Worm (Caenorhabditis elegans): ENCODE data around the gene nhr-37.
"Not testable (repeated sequence)": the region's sequence is repeated elsewhere in the genome, so short reads cannot be mapped to it uniquely, and the experiment has no call there.

The nhr-37 gene

ce11 chrV:6621894-6622293 lies at the start of gene nhr-37:
Gene nhr-37 (plus strand): TSS chrV:6622194.
- no peak for TF ChIP-seq F13C5.2 (tag; optimal IDR thresholded peaks at IDR 0.05)
- no peak for TF ChIP-seq hmg-4 (GFP tag; optimal IDR thresholded peaks at IDR 0.05)
- no peak for TF ChIP-seq ama-1 (optimal IDR thresholded peaks at IDR 0.05)
- no peak for TF ChIP-seq hnd-1 (tag; optimal IDR thresholded peaks at IDR 0.05)
- no peak for TF ChIP-seq tbx-37 (GFP tag; conservative IDR thresholded peaks at IDR 0.05)
- no peak for TF ChIP-seq B0310.2 (tag; optimal IDR thresholded peaks at IDR 0.05)
- no peak for TF ChIP-seq ceh-36 (tag; optimal IDR thresholded peaks at IDR 0.05)
- TF ChIP-seq tbx-11 (GFP tag; IDR thresholded peaks at IDR 0.05), result no peak
- TF ChIP-seq sea-1 (GFP tag; conservative IDR thresholded peaks at IDR 0.05), result no peak
- TF ChIP-seq ceh-13 (GFP tag; optimal IDR thresholded peaks at IDR 0.05), result no peak
- TF ChIP-seq flt-1 (GFP tag; IDR thresholded peaks at IDR 0.05), result no peak
- TF ChIP-seq scrt-1 (GFP tag; IDR thresholded peaks at IDR 0.05), result no peak
- TF ChIP-seq hmbx-1 (tag; optimal IDR thresholded peaks at IDR 0.05), result no peak
- TF ChIP-seq aly-1 (tag; optimal IDR thresholded peaks at IDR 0.05), result no peak
- TF ChIP-seq ets-7 (tag; optimal IDR thresholded peaks at IDR 0.05), result no peak

DNA sequence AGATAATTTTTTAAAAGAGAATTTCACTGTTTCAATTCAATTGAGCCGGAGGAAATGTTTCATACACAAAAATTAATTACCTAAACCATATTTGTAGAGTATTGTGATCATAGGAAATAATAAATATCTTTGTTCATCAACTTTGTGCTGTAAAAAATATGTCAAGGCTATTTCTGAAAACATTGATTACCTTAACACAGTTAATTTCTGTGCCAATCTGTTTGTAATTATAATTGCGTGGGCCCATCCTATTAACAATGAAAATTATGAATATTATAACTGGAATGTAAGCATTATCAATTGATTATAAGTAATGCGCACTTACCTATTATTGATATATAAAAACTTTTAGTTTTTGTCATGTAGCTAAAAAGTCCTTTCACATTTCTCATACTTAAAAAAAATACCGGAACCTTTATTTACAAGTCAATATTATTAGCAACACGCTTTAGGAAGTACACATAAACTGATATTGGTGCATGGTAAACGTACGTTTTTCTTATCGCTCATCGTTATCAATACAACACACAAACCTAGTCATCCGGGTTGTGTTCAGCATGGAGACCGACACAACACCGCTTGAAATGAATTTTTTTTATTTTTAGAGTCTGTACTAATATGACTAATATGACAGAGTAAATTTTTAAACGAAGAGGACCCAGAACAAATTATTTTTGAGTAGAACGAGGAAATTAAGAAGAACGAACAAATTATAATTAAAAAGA lies 46.4 kb upstream of the nhr-37 start, which contains the start of gene fut-2:
Gene fut-2, minus strand, starts transcription at position 485 of the 725 bp plus-strand sequence.
- TF ChIP-seq scrt-1 (GFP tag; IDR thresholded peaks at IDR 0.05) (no peak), pes-1 (GFP tag; IDR thresholded peaks at IDR 0.05) (no peak), tra-4 (tag; optimal IDR thresholded peaks at IDR 0.05) (no peak), ceh-36 (tag; optimal IDR thresholded peaks at IDR 0.05) (no peak), hnd-1 (tag; optimal IDR thresholded peaks at IDR 0.05) (no peak), ceh-13 (GFP tag; optimal IDR thresholded peaks at IDR 0.05) (no peak), tbx-11 (GFP tag; IDR thresholded peaks at IDR 0.05) (no peak), B0310.2 (tag; optimal IDR thresholded peaks at IDR 0.05) (no peak), hmbx-1 (tag; optimal IDR thresholded peaks at IDR 0.05) (no peak), hmg-4 (GFP tag; optimal IDR thresholded peaks at IDR 0.05) (no peak), F13C5.2 (tag; optimal IDR thresholded peaks at IDR 0.05) (no peak), ets-7 (tag; optimal IDR thresholded peaks at IDR 0.05) (no peak), ama-1 (optimal IDR thresholded peaks at IDR 0.05) (no peak), tbx-37 (GFP tag; conservative IDR thresholded peaks at IDR 0.05) (no peak), aly-1 (tag; optimal IDR thresholded peaks at IDR 0.05) (no peak), flt-1 (GFP tag; IDR thresholded peaks at IDR 0.05) (no peak)

DNA sequence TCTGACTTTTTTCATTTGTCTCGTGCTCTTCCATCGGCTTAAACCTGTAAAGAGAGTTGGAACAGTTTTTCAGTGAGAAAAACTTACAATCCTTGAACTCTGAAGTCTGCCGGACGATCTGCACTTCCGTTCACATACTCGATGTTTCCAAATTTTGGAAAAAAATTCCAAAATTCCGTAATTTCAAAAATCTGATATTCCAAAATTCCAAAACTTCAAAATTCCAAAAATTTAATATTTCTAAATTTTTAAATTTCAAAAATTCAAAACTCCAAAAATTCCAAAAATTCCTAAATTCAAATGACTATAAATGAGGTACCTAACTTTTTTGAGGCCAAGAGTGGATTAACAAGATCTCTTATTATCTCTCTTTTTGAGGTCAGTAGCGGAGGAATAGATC lies 45.4 kb upstream of the nhr-37 start, which contains the start of gene EGAP9.4:
Gene EGAP9.4, plus strand, starts transcription at position 301 of the 400 bp plus-strand sequence.
- TF ChIP-seq tra-4 (tag; optimal IDR thresholded peaks at IDR 0.05) (no peak), aly-1 (tag; optimal IDR thresholded peaks at IDR 0.05) (no peak), sea-1 (GFP tag; conservative IDR thresholded peaks at IDR 0.05) (no peak), hmg-4 (GFP tag; optimal IDR thresholded peaks at IDR 0.05) (no peak), ama-1 (optimal IDR thresholded peaks at IDR 0.05) (no peak), ets-7 (tag; optimal IDR thresholded peaks at IDR 0.05) (no peak), tbx-37 (GFP tag; conservative IDR thresholded peaks at IDR 0.05) (no peak), flt-1 (GFP tag; IDR thresholded peaks at IDR 0.05) (no peak), ceh-36 (tag; optimal IDR thresholded peaks at IDR 0.05) (no peak), hnd-1 (tag; optimal IDR thresholded peaks at IDR 0.05) (no peak), hmbx-1 (tag; optimal IDR thresholded peaks at IDR 0.05) (no peak), tbx-11 (GFP tag; IDR thresholded peaks at IDR 0.05) (no peak), F13C5.2 (tag; optimal IDR thresholded peaks at IDR 0.05) (no peak), scrt-1 (GFP tag; IDR thresholded peaks at IDR 0.05) (no peak), pes-1 (GFP tag; IDR thresholded peaks at IDR 0.05) (no peak), ceh-13 (GFP tag; optimal IDR thresholded peaks at IDR 0.05) (no peak)

- no peak for TF ChIP-seq sea-1 (GFP tag; conservative IDR thresholded peaks at IDR 0.05)
- no peak for TF ChIP-seq ceh-13 (GFP tag; optimal IDR thresholded peaks at IDR 0.05)
- TF ChIP-seq tra-4 (tag; optimal IDR thresholded peaks at IDR 0.05), result no peak
Observed at ce11 chrV:6579992-6580391, 42.0 kb upstream of the nhr-37 start, which contains the start of gene EGAP9.3. Gene EGAP9.3 (minus strand): TSS chrV:6580122.

DNA sequence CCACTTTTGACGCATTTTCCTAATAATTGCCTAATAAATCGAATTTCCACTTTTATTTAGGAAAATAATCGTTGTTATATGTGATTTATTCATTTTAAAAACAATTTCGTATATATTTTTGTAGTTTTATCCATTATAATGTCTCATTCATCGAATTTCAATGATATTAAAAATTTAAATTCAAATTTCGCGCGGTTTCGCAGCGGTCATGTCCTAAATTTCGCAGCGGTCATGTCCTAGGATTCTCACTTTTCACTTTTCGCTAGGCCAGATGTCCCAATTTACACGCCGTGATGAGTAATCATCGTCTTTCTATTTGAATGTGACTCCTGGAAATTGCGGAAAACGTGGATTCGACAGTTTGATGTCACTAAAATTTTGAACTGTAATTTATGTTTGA lies 40.2 kb upstream of the nhr-37 start, which contains the start of gene ZK1055.4:
Gene ZK1055.4, plus strand, starts transcription at position 301 of the 400 bp plus-strand sequence.
- not testable (repeated sequence) for TF ChIP-seq B0310.2 (tag; optimal IDR thresholded peaks at IDR 0.05); sea-1 (GFP tag; conservative IDR thresholded peaks at IDR 0.05); ceh-36 (tag; optimal IDR thresholded peaks at IDR 0.05)

- no peak for TF ChIP-seq aly-1 (tag; optimal IDR thresholded peaks at IDR 0.05)
- no peak for TF ChIP-seq sea-1 (GFP tag; conservative IDR thresholded peaks at IDR 0.05)
- no peak for TF ChIP-seq F13C5.2 (tag; optimal IDR thresholded peaks at IDR 0.05)
- TF ChIP-seq tbx-37 (GFP tag; conservative IDR thresholded peaks at IDR 0.05), result no peak
- TF ChIP-seq hnd-1 (tag; optimal IDR thresholded peaks at IDR 0.05), result no peak
- TF ChIP-seq scrt-1 (GFP tag; IDR thresholded peaks at IDR 0.05), result no peak
- no peak for TF ChIP-seq tra-4 (tag; optimal IDR thresholded peaks at IDR 0.05)
Observed at ce11 chrV:6590283-6590682, 31.7 kb upstream of the nhr-37 start, which contains the start of gene ZK1055.2. Gene ZK1055.2 (plus strand): TSS chrV:6590583.

- no peak for TF ChIP-seq flt-1 (GFP tag; IDR thresholded peaks at IDR 0.05)
- TF ChIP-seq aly-1 (tag; optimal IDR thresholded peaks at IDR 0.05), result no peak
- no peak for TF ChIP-seq pes-1 (GFP tag; IDR thresholded peaks at IDR 0.05)
- TF ChIP-seq F13C5.2 (tag; optimal IDR thresholded peaks at IDR 0.05), result no peak
- TF ChIP-seq tra-4 (tag; optimal IDR thresholded peaks at IDR 0.05), result no peak
- no peak for TF ChIP-seq hmbx-1 (tag; optimal IDR thresholded peaks at IDR 0.05)
- TF ChIP-seq B0310.2 (tag; optimal IDR thresholded peaks at IDR 0.05), result no peak
- no peak for TF ChIP-seq hmg-4 (GFP tag; optimal IDR thresholded peaks at IDR 0.05)
- TF ChIP-seq ama-1 (optimal IDR thresholded peaks at IDR 0.05), result no peak
- no peak for TF ChIP-seq tbx-11 (GFP tag; IDR thresholded peaks at IDR 0.05)
- TF ChIP-seq tbx-37 (GFP tag; conservative IDR thresholded peaks at IDR 0.05), result no peak
- no peak for TF ChIP-seq ets-7 (tag; optimal IDR thresholded peaks at IDR 0.05)
- TF ChIP-seq ceh-13 (GFP tag; optimal IDR thresholded peaks at IDR 0.05), result no peak
- TF ChIP-seq sea-1 (GFP tag; conservative IDR thresholded peaks at IDR 0.05), result no peak
- TF ChIP-seq scrt-1 (GFP tag; IDR thresholded peaks at IDR 0.05), result no peak
Observed at ce11 chrV:6593700-6594244, 28.2 kb upstream of the nhr-37 start, which contains the start of gene hcp-1. Gene hcp-1 (plus strand): TSS chrV:6594194.

Data from whole organism, early embryonic.